Fruit fly (Drosophila melanogaster) whole organism, embryonic: ENCODE data around the gene CG34276.

Experiments
- Abd-B ChIP-seq: fragments of 200-800 bp; sonication (Bioruptor generic); optimal IDR thresholded peaks from 2 replicates; lab custom pipeline; 2018; ENCODE audit warnings: missing biosample characterization, mild to moderate bottlenecking, missing genetic modification characterization, moderate library complexity
- Bdp1 ChIP-seq: fragments of 200-800 bp; sonication (Bioruptor generic); optimal IDR thresholded peaks from 3 replicates; lab custom pipeline; 2016; ENCODE audit warnings: missing biosample characterization, missing genetic modification characterization
- CG10267 ChIP-seq: fragments of 200-800 bp; sonication (Bioruptor generic); optimal IDR thresholded peaks from 2 replicates; lab custom pipeline; 2018; ENCODE audit warnings: missing biosample characterization, mild to moderate bottlenecking, missing genetic modification characterization, moderate library complexity
- CG10366 ChIP-seq: fragments of 200-800 bp; sonication (Bioruptor generic); IDR thresholded peaks from 2 replicates; pipeline ENCODE4 v1.3.6; 2022; ENCODE audit warnings: missing biosample characterization, missing genetic modification characterization
- CG10462 ChIP-seq: fragments of 200-800 bp; sonication (Bioruptor generic); optimal IDR thresholded peaks from 2 replicates; lab custom pipeline; 2016; ENCODE audit warnings: missing biosample characterization, missing genetic modification characterization
- CG13296 ChIP-seq: fragments of 200-800 bp; sonication (Bioruptor generic); optimal IDR thresholded peaks from 3 replicates; lab custom pipeline; 2018; ENCODE audit warnings: missing biosample characterization, mild to moderate bottlenecking, missing genetic modification characterization
- CG15073 ChIP-seq: fragments of 200-800 bp; sonication (Bioruptor generic); optimal IDR thresholded peaks from 2 replicates; lab custom pipeline; 2016; ENCODE audit warnings: missing biosample characterization, missing genetic modification characterization
- CG1602 ChIP-seq: fragments of 200-800 bp; sonication (Bioruptor generic); optimal IDR thresholded peaks from 3 replicates; lab custom pipeline; 2016; ENCODE audit warnings: missing biosample characterization, missing genetic modification characterization
- CG1603 ChIP-seq: fragments of 200-800 bp; sonication (Bioruptor generic); optimal IDR thresholded peaks from 2 replicates; lab custom pipeline; 2019; ENCODE audit warnings: missing biosample characterization, mild to moderate bottlenecking, missing genetic modification characterization, moderate library complexity
- CG17385 ChIP-seq: fragments of 200-800 bp; sonication (Bioruptor generic); optimal IDR thresholded peaks from 3 replicates; lab custom pipeline; 2018; ENCODE audit warnings: missing biosample characterization, mild to moderate bottlenecking, missing genetic modification characterization
- CG2116 ChIP-seq: fragments of 200-800 bp; sonication (Bioruptor generic); optimal IDR thresholded peaks from 3 replicates; lab custom pipeline; 2018; ENCODE audit warnings: missing biosample characterization, mild to moderate bottlenecking, missing genetic modification characterization
- CG34224 ChIP-seq: fragments of 200-800 bp; sonication (Bioruptor generic); IDR thresholded peaks from 3 replicates; pipeline ENCODE4 v1.3.6; 2022; ENCODE audit warnings: missing biosample characterization, missing genetic modification characterization; ENCODE audit not compliant: partially characterized antibody
- CG3838 ChIP-seq: fragments of 200-800 bp; sonication (Bioruptor generic); optimal IDR thresholded peaks from 3 replicates; lab custom pipeline; 2016; ENCODE audit warnings: missing biosample characterization, missing genetic modification characterization
- CG7271 ChIP-seq: fragments of 200-800 bp; sonication (Bioruptor generic); optimal IDR thresholded peaks from 2 replicates; lab custom pipeline; 2018; ENCODE audit warnings: missing biosample characterization, mild to moderate bottlenecking, missing genetic modification characterization, moderate library complexity
- CG9797 ChIP-seq: fragments of 200-800 bp; sonication (Bioruptor generic); optimal IDR thresholded peaks from 3 replicates; lab custom pipeline; 2018; ENCODE audit warnings: missing biosample characterization, mild to moderate bottlenecking, missing genetic modification characterization
- CTCF ChIP-seq: fragments of 200-800 bp; sonication (Bioruptor generic); optimal IDR thresholded peaks from 2 replicates; lab custom pipeline; 2017; ENCODE audit warnings: missing biosample characterization, mild to moderate bottlenecking, missing genetic modification characterization, moderate library complexity
- Deaf1 ChIP-seq: fragments of 200-800 bp; optimal IDR thresholded peaks from 3 replicates; lab custom pipeline; 2019; ENCODE audit warnings: missing biosample characterization, mild to moderate bottlenecking, missing genetic modification characterization, moderate library complexity
- Dp ChIP-seq: fragments of 200-800 bp; sonication (Bioruptor generic); optimal IDR thresholded peaks from 2 replicates; lab custom pipeline; 2018; ENCODE audit warnings: missing biosample characterization, mild to moderate bottlenecking, missing genetic modification characterization, moderate library complexity
- Dref ChIP-seq: fragments of 200-800 bp; sonication (Bioruptor generic); IDR thresholded peaks from 2 replicates; pipeline ENCODE4 v1.3.6; 2022; ENCODE audit warnings: missing biosample characterization, missing genetic modification characterization
- Fer1 ChIP-seq: fragments of 200-800 bp; sonication (Bioruptor generic); optimal IDR thresholded peaks from 2 replicates; lab custom pipeline; 2017; ENCODE audit warnings: missing biosample characterization, mild to moderate bottlenecking, missing genetic modification characterization
- Fer2 ChIP-seq: fragments of 200-800 bp; sonication (Bioruptor generic); optimal IDR thresholded peaks from 2 replicates; lab custom pipeline; 2018; ENCODE audit warnings: missing biosample characterization, mild to moderate bottlenecking, missing genetic modification characterization, moderate library complexity
- Hmr ChIP-seq: fragments of 200-800 bp; sonication (Bioruptor generic); optimal IDR thresholded peaks from 3 replicates; lab custom pipeline; 2017; ENCODE audit warnings: mild to moderate bottlenecking, missing biosample characterization, missing genetic modification reagents, missing genetic modification characterization
- MESR4 ChIP-seq: fragments of 200-800 bp; sonication (Bioruptor generic); optimal IDR thresholded peaks from 2 replicates; lab custom pipeline; 2018; ENCODE audit warnings: missing biosample characterization, mild to moderate bottlenecking, missing genetic modification characterization, moderate library complexity
- Med ChIP-seq: fragments of 200-800 bp; sonication (Bioruptor generic); peaks from one replicate; lab custom pipeline; 2016; ENCODE audit warnings: missing biosample characterization, missing genetic modification characterization, mild to moderate bottlenecking, inconsistent platforms, moderate library complexity
- Myb ChIP-seq: fragments of 200-800 bp; sonication (Bioruptor generic); optimal IDR thresholded peaks from 2 replicates; lab custom pipeline; 2016; ENCODE audit warnings: missing biosample characterization, missing genetic modification characterization
- Nf-YA ChIP-seq: fragments of 200-800 bp; sonication (Bioruptor generic); IDR thresholded peaks from 2 replicates; pipeline ENCODE4 v1.3.6; 2022; ENCODE audit warnings: missing biosample characterization, missing genetic modification characterization
- Sin3A ChIP-seq: fragments of >200 bp; optimal IDR thresholded peaks from 2 replicates; lab custom pipeline; 2018
- Xbp1 ChIP-seq: fragments of 200-800 bp; sonication (Bioruptor generic); optimal IDR thresholded peaks from 3 replicates; lab custom pipeline; 2016; ENCODE audit warnings: missing biosample characterization, mild to moderate bottlenecking, missing genetic modification characterization
- ash1 ChIP-seq: fragments of 200-800 bp; sonication (Bioruptor generic); optimal IDR thresholded peaks from 2 replicates; lab custom pipeline; 2018; ENCODE audit warnings: missing biosample characterization, mild to moderate bottlenecking, missing genetic modification characterization
- cad ChIP-seq: fragments of >200 bp; optimal IDR thresholded peaks from 2 replicates; lab custom pipeline; 2017; ENCODE audit warnings: missing biosample characterization, missing genetic modification characterization
- corto ChIP-seq: fragments of 200-800 bp; sonication (Bioruptor generic); optimal IDR thresholded peaks from 2 replicates; lab custom pipeline; 2016; ENCODE audit warnings: missing biosample characterization, mild to moderate bottlenecking, missing genetic modification characterization, moderate library complexity
- croc ChIP-seq: fragments of 200-800 bp; sonication (Bioruptor generic); conservative IDR thresholded peaks from 3 replicates; pipeline ENCODE4 v1.3.6; 2022; ENCODE audit warnings: missing biosample characterization, missing genetic modification characterization
- fd102C ChIP-seq: fragments of 200-800 bp; sonication (Bioruptor generic); optimal IDR thresholded peaks from 2 replicates; lab custom pipeline; 2018; ENCODE audit warnings: missing biosample characterization, mild to moderate bottlenecking, missing genetic modification characterization, moderate library complexity
- gt ChIP-seq: fragments of 200-800 bp; sonication (Bioruptor generic); IDR thresholded peaks from 2 replicates; pipeline ENCODE4 v1.3.6; 2022; ENCODE audit warnings: missing biosample characterization, missing genetic modification characterization
- hbn ChIP-seq: fragments of 200-800 bp; sonication (Bioruptor generic); IDR thresholded peaks from 2 replicates; pipeline ENCODE4 v1.3.6; 2022; ENCODE audit warnings: missing biosample characterization, missing genetic modification characterization; ENCODE audit not compliant: partially characterized antibody
- her ChIP-seq: fragments of 200-800 bp; sonication (Bioruptor generic); optimal IDR thresholded peaks from 2 replicates; lab custom pipeline; 2016; ENCODE audit warnings: missing biosample characterization, missing genetic modification characterization
- jing ChIP-seq: fragments of 200-800 bp; sonication (Bioruptor generic); optimal IDR thresholded peaks from 2 replicates; lab custom pipeline; 2018; ENCODE audit warnings: missing biosample characterization, mild to moderate bottlenecking, missing genetic modification characterization
- mam ChIP-seq: fragments of 200-800 bp; sonication (Bioruptor generic); optimal IDR thresholded peaks from 3 replicates; lab custom pipeline; 2016; ENCODE audit warnings: missing biosample characterization, missing genetic modification characterization
- mirr ChIP-seq: fragments of 200-800 bp; sonication (Bioruptor generic); optimal IDR thresholded peaks from 3 replicates; lab custom pipeline; 2018; ENCODE audit warnings: missing biosample characterization, mild to moderate bottlenecking, missing genetic modification characterization
- nmo ChIP-seq: fragments of 200-800 bp; sonication (Bioruptor generic); optimal IDR thresholded peaks from 2 replicates; lab custom pipeline; 2018; ENCODE audit warnings: missing biosample characterization, mild to moderate bottlenecking, missing genetic modification characterization, moderate library complexity
- odd ChIP-seq: fragments of 200-800 bp; sonication (Bioruptor generic); optimal IDR thresholded peaks from 2 replicates; lab custom pipeline; 2017; ENCODE audit warnings: missing biosample characterization, mild to moderate bottlenecking, missing genetic modification characterization
- onecut ChIP-seq: fragments of 200-800 bp; sonication (Bioruptor generic); IDR thresholded peaks from 2 replicates; pipeline ENCODE4 v1.3.6; 2022; ENCODE audit warnings: missing biosample characterization, missing genetic modification characterization
- psq ChIP-seq: fragments of 200-800 bp; sonication (Bioruptor generic); optimal IDR thresholded peaks from 2 replicates; lab custom pipeline; 2017; ENCODE audit warnings: missing biosample characterization, missing genetic modification characterization
- sc ChIP-seq, 3 experiments: fragments of >200 bp in 2 of 3; fragments of 200-800 bp in 1 of 3; sonication (Bioruptor generic) in 1 of 3; optimal IDR thresholded peaks; 2 replicates in 2 of 3; 3 replicates in 1 of 3; lab custom pipeline; 2017; ENCODE audit warnings: mild to moderate bottlenecking in 1 of 3, missing biosample characterization in 1 of 3, missing genetic modification characterization in 1 of 3, missing genetic modification reagents in 1 of 3
- seq ChIP-seq: fragments of 200-800 bp; sonication (Bioruptor generic); IDR thresholded peaks from 2 replicates; pipeline ENCODE4 v1.3.6; 2022; ENCODE audit warnings: missing biosample characterization, missing genetic modification characterization
- tin ChIP-seq: fragments of 200-800 bp; sonication (Bioruptor generic); optimal IDR thresholded peaks from 3 replicates; lab custom pipeline; 2016; ENCODE audit warnings: missing biosample characterization, missing genetic modification characterization
- tio ChIP-seq: fragments of 200-800 bp; sonication (Bioruptor generic); optimal IDR thresholded peaks from 2 replicates; lab custom pipeline; 2017; ENCODE audit warnings: missing biosample characterization, missing genetic modification characterization, inconsistent platforms
- vfl ChIP-seq: fragments of 200-800 bp; sonication (Bioruptor generic); optimal IDR thresholded peaks from 2 replicates; lab custom pipeline; 2016; ENCODE audit warnings: missing biosample characterization, missing genetic modification characterization
- wek ChIP-seq: fragments of 200-800 bp; sonication (Bioruptor generic); optimal IDR thresholded peaks from 3 replicates; lab custom pipeline; 2018; ENCODE audit warnings: missing biosample characterization, mild to moderate bottlenecking, missing genetic modification characterization, moderate library complexity

CG34276 gene

DNA sequence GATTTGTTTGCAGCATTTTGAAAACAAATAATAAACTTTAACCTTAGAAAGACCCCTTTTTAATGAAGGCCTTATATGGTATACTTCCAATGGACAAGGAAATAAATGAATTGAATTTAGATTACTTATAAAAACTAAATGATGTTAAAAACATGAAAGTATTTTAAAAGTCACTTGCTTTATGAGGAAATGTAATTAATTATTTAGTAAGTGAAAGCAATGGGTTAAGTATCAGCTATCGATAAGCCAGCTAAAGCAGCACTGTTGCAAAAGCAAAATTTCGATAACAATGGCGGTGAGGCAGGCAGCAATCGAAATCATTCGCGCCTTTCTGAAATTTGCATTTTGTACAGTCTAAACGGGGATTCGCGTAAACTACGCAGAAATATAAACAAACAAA is 39.7 kb downstream of the CG34276 start, which contains the start of the genes CG32856 and Rbf2 (continued):
- TF ChIP-seq CG9797 (GFP tag; lab: Kevin White, UChicago) = peak; percentile 2
- TF ChIP-seq odd (GFP tag; lab: Kevin White, UChicago) = peak; percentile 58
- TF ChIP-seq mam (GFP tag; lab: Kevin White, UChicago) = peak; percentile 89
- no peak for TF ChIP-seq onecut (GFP tag; lab: Robert Waterston, UW)
- peak; percentile 47; the same call in 1 of the 2 replicates for TF ChIP-seq hbn (GFP tag; lab: Robert Waterston, UW)
- peak; percentile 73 for TF ChIP-seq her (GFP tag; lab: Kevin White, UChicago)
- peak; percentile 63 for TF ChIP-seq CG3838
- no peak for TF ChIP-seq Nf-YA (GFP tag; lab: Robert Waterston, UW)
- peak; percentile 80 for TF ChIP-seq CG10366 (GFP tag; lab: Robert Waterston, UW)
- no peak for TF ChIP-seq fd102C (GFP tag; lab: Kevin White, UChicago)
- TF ChIP-seq CG15073 = peak; percentile 4
- TF ChIP-seq CG7271 = no peak
- no peak for TF ChIP-seq sc (optimal IDR thresholded peaks at IDR 0.05; lab: Kevin White, UChicago)
- TF ChIP-seq sc (GFP tag; optimal IDR thresholded peaks at IDR 0.05; lab: Kevin White, UChicago) = no peak
- peak; percentile 65; the same call in 1 of the 2 replicates for TF ChIP-seq seq (GFP tag; lab: Robert Waterston, UW)
- TF ChIP-seq Abd-B (GFP tag; lab: Kevin White, UChicago) = peak; percentile 92
- TF ChIP-seq CG34224 (GFP tag; lab: Robert Waterston, UW) = peak; percentile 75

DNA sequence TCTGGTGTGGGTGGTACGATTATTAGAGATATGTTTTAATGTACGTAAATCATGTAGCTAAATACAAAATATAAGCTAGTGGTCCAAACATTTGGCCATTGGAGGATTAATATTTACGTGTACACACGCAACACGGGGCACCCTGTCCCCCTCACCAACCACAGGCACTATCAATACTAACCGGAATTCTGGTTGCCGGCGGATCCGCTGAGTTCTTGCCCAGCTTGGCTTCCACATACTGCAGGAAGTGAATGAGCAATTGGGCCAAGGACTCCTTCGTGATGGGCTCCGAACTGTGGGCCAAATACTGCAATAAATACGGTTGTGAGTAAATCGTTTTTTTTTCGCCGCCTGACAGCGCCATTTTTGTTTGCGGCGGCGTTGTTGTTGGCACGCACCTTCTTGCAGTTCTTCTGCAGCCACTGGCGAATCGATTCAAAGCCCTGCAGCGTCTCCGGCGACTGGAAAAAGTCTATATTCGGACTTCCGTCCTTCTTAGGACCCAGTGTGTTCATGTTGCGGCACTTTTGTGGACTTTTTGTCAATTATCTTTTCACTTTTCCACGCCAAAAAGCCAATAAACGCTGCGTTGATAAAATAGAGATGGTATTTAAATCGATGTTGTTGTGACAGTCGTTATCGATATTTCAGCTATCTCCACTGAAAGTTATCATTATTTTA is 47.0 kb downstream of the CG34276 start, which contains the start of gene mor:
Gene mor, minus strand, starts transcription at position 616 of the 681 bp plus-strand sequence.
- TF ChIP-seq tin (GFP tag; lab: Kevin White, UChicago) (no peak), Dp (GFP tag; lab: Kevin White, UChicago) (peak; percentile 2), CG10462 (GFP tag; lab: Kevin White, UChicago) (no peak), Med (GFP tag; lab: Kevin White, UChicago) (peak; percentile 74), nmo (GFP tag; lab: Kevin White, UChicago) (no peak), CG1603 (tag; lab: Kevin White, UChicago) (no peak), wek (GFP tag; lab: Kevin White, UChicago) (peak; percentile 1), MESR4 (GFP tag; lab: Kevin White, UChicago) (peak; percentile 37), croc (no peak), Deaf1 (no peak), Myb (GFP tag; lab: Kevin White, UChicago) (no peak), CG13296 (GFP tag; lab: Kevin White, UChicago) (no peak), CG1602 (GFP tag; lab: Kevin White, UChicago) (no peak), vfl (GFP tag; lab: Kevin White, UChicago) (no peak), CG2116 (no peak), corto (GFP tag; lab: Kevin White, UChicago) (no peak), jing (GFP tag; lab: Kevin White, UChicago) (no peak), Fer2 (tag; lab: Kevin White, UChicago) (no peak), CG17385 (GFP tag; lab: Kevin White, UChicago) (peak; percentile 29), ash1 (GFP tag; lab: Kevin White, UChicago) (no peak), CTCF (GFP tag; lab: Kevin White, UChicago) (peak; percentile 38), tio (GFP tag; lab: Kevin White, UChicago) (no peak), cad (GFP tag; lab: Kevin White, UChicago) (peak; percentile 67), Fer1 (GFP tag; lab: Kevin White, UChicago) (peak; percentile 8), psq (GFP tag; lab: Kevin White, UChicago) (no peak), CG10267 (tag; lab: Kevin White, UChicago) (no peak), Dref (GFP tag; lab: Robert Waterston, UW) (no peak), odd (GFP tag; lab: Kevin White, UChicago) (peak; percentile 23), Xbp1 (GFP tag; lab: Kevin White, UChicago) (no peak), Sin3A (lab: Kevin White, UChicago) (peak; percentile 94), mirr (GFP tag; lab: Kevin White, UChicago) (no peak), Hmr (no peak), Bdp1 (GFP tag; lab: Kevin White, UChicago) (peak; percentile 4), gt (GFP tag; lab: Robert Waterston, UW) (no peak)
